Fruit fly (Drosophila melanogaster) whole organism, embryonic: ENCODE results near the gene CG8006.

Experiments
- CG13296 ChIP-seq: fragments of 200-800 bp; sonication (Bioruptor generic); optimal IDR thresholded peaks from 3 replicates; lab custom pipeline; 2018; ENCODE audit warnings: missing biosample characterization, mild to moderate bottlenecking, missing genetic modification characterization
- CG2678 ChIP-seq: fragments of 200-800 bp; sonication (Bioruptor generic); optimal IDR thresholded peaks from 3 replicates; lab custom pipeline; 2019; ENCODE audit warnings: missing biosample characterization, mild to moderate bottlenecking, missing genetic modification characterization, moderate library complexity
- CG8281 ChIP-seq: fragments of 200-800 bp; sonication (Bioruptor generic); optimal IDR thresholded peaks from 2 replicates; lab custom pipeline; 2018; ENCODE audit warnings: missing biosample characterization, mild to moderate bottlenecking, missing genetic modification characterization, moderate library complexity
- D19B ChIP-seq: fragments of 200-800 bp; sonication (Bioruptor generic); optimal IDR thresholded peaks from 2 replicates; lab custom pipeline; 2017; ENCODE audit warnings: missing biosample characterization, mild to moderate bottlenecking, missing genetic modification characterization
- Dbx ChIP-seq: fragments of 200-800 bp; sonication (Bioruptor generic); IDR thresholded peaks from 3 replicates; pipeline ENCODE4 v1.3.6; 2022; ENCODE audit warnings: missing biosample characterization, missing genetic modification characterization
- Hey ChIP-seq: fragments of 200-800 bp; sonication (Bioruptor generic); optimal IDR thresholded peaks from 3 replicates; lab custom pipeline; 2018; ENCODE audit warnings: missing biosample characterization, mild to moderate bottlenecking, missing genetic modification characterization
- Lpt ChIP-seq: fragments of >200 bp; optimal IDR thresholded peaks from 2 replicates; lab custom pipeline; 2018; ENCODE audit warnings: missing biosample characterization, missing genetic modification characterization
- gro ChIP-seq: fragments of 200-800 bp; sonication (Bioruptor generic); optimal IDR thresholded peaks from 2 replicates; lab custom pipeline; 2016; ENCODE audit warnings: missing biosample characterization, missing genetic modification characterization
- jigr1 ChIP-seq: fragments of 200-800 bp; sonication (Bioruptor generic); IDR thresholded peaks from 3 replicates; pipeline ENCODE4 v1.3.6; 2022; ENCODE audit warnings: missing biosample characterization, missing genetic modification characterization
- lbe ChIP-seq: fragments of 200-800 bp; sonication (Bioruptor generic); optimal IDR thresholded peaks from 2 replicates; lab custom pipeline; 2016; ENCODE audit warnings: missing biosample characterization, mild to moderate bottlenecking, missing genetic modification characterization
- nerfin-2 ChIP-seq: fragments of 200-800 bp; sonication (Bioruptor generic); IDR thresholded peaks from 2 replicates; pipeline ENCODE4 v1.3.6; 2022; ENCODE audit warnings: missing biosample characterization, missing genetic modification characterization; ENCODE audit not compliant: partially characterized antibody
- ro ChIP-seq: fragments of 200-800 bp; sonication (Bioruptor generic); IDR thresholded peaks from 2 replicates; pipeline ENCODE4 v1.3.6; 2022; ENCODE audit warnings: missing biosample characterization, missing genetic modification characterization

DNA sequence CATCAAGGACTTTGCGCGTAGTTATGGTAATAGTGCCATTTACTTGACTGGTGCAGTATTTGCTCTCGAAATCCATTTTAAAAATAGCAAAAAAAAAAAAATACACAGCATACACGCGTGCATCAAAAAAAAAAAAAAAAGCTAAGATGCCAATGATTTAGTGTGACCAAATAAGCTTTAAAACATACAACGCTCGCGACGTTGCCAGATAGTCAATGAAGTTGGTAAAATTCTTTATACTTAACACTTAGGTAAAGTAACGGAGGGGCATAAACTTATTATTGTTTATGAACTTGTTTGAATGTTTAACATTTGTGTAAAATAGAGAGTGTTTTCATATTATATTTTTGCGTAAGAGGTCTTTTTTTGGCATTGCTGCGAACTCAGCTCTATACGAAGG is 1.1 kb upstream of the CG8006 start, which contains the start of gene tut:
- TF ChIP-seq lbe (GFP tag; lab: Kevin White, UChicago) (no peak), D19B (no peak), nerfin-2 (no peak), CG13296 (GFP tag; lab: Kevin White, UChicago) (no peak), CG2678 (tag; lab: Kevin White, UChicago) (no peak), Lpt (no peak), CG8281 (tag; lab: Kevin White, UChicago) (no peak), gro (GFP tag; lab: Kevin White, UChicago) (no peak), ro (GFP tag; lab: Robert Waterston, UW) (no peak), Hey (tag; lab: Kevin White, UChicago) (no peak), jigr1 (GFP tag; lab: Robert Waterston, UW) (no peak), Dbx (GFP tag; lab: Robert Waterston, UW) (no peak)
